Fruit fly (Drosophila melanogaster) whole organism, wandering third instar larva: ENCODE results near the gene Klp98A.
A peak's percentile ranks its signal among the peaks of the same experiment; 100 is the strongest.

ENCODE experiments used
- Abd-B ChIP-seq: fragments of >200 bp; optimal IDR thresholded peaks from 2 replicates; lab custom pipeline; 2017; ENCODE audit warnings: missing biosample characterization, missing genetic modification characterization
- CG32264 ChIP-seq: fragments of 200-800 bp; sonication (Bioruptor generic); optimal IDR thresholded peaks from 2 replicates; lab custom pipeline; 2016; ENCODE audit warnings: missing biosample characterization, missing genetic modification characterization
- CG9705 ChIP-seq: fragments of 200-800 bp; sonication (Bioruptor generic); optimal IDR thresholded peaks from 2 replicates; lab custom pipeline; 2018; ENCODE audit warnings: missing biosample characterization, mild to moderate bottlenecking, missing genetic modification characterization
- CrebA ChIP-seq: fragments of 200-800 bp; sonication (Bioruptor generic); optimal IDR thresholded peaks from 2 replicates; lab custom pipeline; 2016; ENCODE audit warnings: missing biosample characterization, mild to moderate bottlenecking, missing genetic modification characterization, borderline replicate concordance
- Dfd ChIP-seq: fragments of >200 bp; optimal IDR thresholded peaks from 2 replicates; lab custom pipeline; 2017; ENCODE audit warnings: missing biosample characterization, missing genetic modification characterization
- Dif ChIP-seq: fragments of 200-275, 200-300 bp; sonication (Bioruptor generic); optimal IDR thresholded peaks from 2 replicates; lab custom pipeline; 2018; ENCODE audit warnings: missing biosample characterization, missing genetic modification characterization; ENCODE audit not compliant: partially characterized antibody
- GATAd ChIP-seq: sonication (Bioruptor generic); optimal IDR thresholded peaks from 2 replicates; lab custom pipeline; 2016; ENCODE audit warnings: missing biosample characterization, missing genetic modification characterization
- HLH106 ChIP-seq: fragments of 200-800 bp; optimal IDR thresholded peaks from 3 replicates; lab custom pipeline; 2019; ENCODE audit warnings: missing biosample characterization, mild to moderate bottlenecking, missing genetic modification characterization, moderate library complexity
- Hnf4 ChIP-seq: fragments of 200-800 bp; sonication (Bioruptor generic); optimal IDR thresholded peaks from 2 replicates; lab custom pipeline; 2016; ENCODE audit warnings: missing biosample characterization, mild to moderate bottlenecking, missing genetic modification characterization
- Hr78 ChIP-seq: fragments of >200 bp; optimal IDR thresholded peaks from 2 replicates; lab custom pipeline; 2017; ENCODE audit warnings: missing biosample characterization, missing genetic modification characterization
- Hr83 ChIP-seq: fragments of 200-300 bp; sonication (Bioruptor generic); optimal IDR thresholded peaks from 2 replicates; lab custom pipeline; 2016; ENCODE audit warnings: missing biosample characterization, mild to moderate bottlenecking, missing genetic modification characterization, moderate library complexity; ENCODE audit not compliant: poor library complexity, severe bottlenecking
- Jra ChIP-seq: sonication (Bioruptor generic); optimal IDR thresholded peaks from 2 replicates; lab custom pipeline; 2016; ENCODE audit warnings: missing biosample characterization, missing genetic modification characterization
- Mio ChIP-seq: sonication (Bioruptor generic); optimal IDR thresholded peaks from 2 replicates; lab custom pipeline; 2016; ENCODE audit warnings: missing biosample characterization, missing genetic modification characterization
- Myc ChIP-seq: fragments of >200 bp; optimal IDR thresholded peaks from 2 replicates; lab custom pipeline; 2017
- N ChIP-seq: fragments of >200 bp; optimal IDR thresholded peaks from 2 replicates; lab custom pipeline; 2018; ENCODE audit warnings: missing biosample characterization, missing external identifiers, missing genetic modification characterization
- OdsH ChIP-seq: fragments of 200-800 bp; sonication (Bioruptor generic); optimal IDR thresholded peaks from 2 replicates; lab custom pipeline; 2016; ENCODE audit warnings: missing biosample characterization, mild to moderate bottlenecking, missing genetic modification characterization
- Rel ChIP-seq, 2 experiments: fragments of 200-800 bp; sonication (Bioruptor generic) in 1 of 2; optimal IDR thresholded peaks; 2 replicates in 1 of 2; 3 replicates in 1 of 2; lab custom pipeline; 2016 to 2019; ENCODE audit warnings: mild to moderate bottlenecking in 2 of 2, missing biosample characterization in 2 of 2, missing genetic modification characterization in 2 of 2, moderate library complexity in 1 of 2
- Sp1 ChIP-seq: fragments of 200-800 bp; sonication (Bioruptor generic); optimal IDR thresholded peaks from 3 replicates; lab custom pipeline; 2019; ENCODE audit warnings: missing biosample characterization, mild to moderate bottlenecking, missing genetic modification characterization, moderate library complexity
- Vsx2 ChIP-seq: fragments of 200-300, 225-300 bp; sonication (Bioruptor generic); optimal IDR thresholded peaks from 2 replicates; lab custom pipeline; 2018; ENCODE audit warnings: missing biosample characterization, missing genetic modification characterization; ENCODE audit not compliant: partially characterized antibody
- br ChIP-seq: fragments of 200-800 bp; sonication (Bioruptor generic); optimal IDR thresholded peaks from 2 replicates; lab custom pipeline; 2016; ENCODE audit warnings: missing biosample characterization, missing genetic modification characterization
- brk ChIP-seq: fragments of 200-800 bp; sonication (Bioruptor generic); optimal IDR thresholded peaks from 2 replicates; lab custom pipeline; 2016; ENCODE audit warnings: missing biosample characterization, mild to moderate bottlenecking, missing genetic modification characterization
- dl ChIP-seq, 2 experiments: fragments of 175-275, 200-275 bp in 1 of 2; fragments of 200-275 bp in 1 of 2; sonication (Bioruptor generic); optimal IDR thresholded peaks; lab custom pipeline; 2018; ENCODE audit warnings: mild to moderate bottlenecking in 2 of 2, missing biosample characterization in 2 of 2, missing genetic modification characterization in 2 of 2, moderate library complexity in 2 of 2; ENCODE audit not compliant: partially characterized antibody in 2 of 2, insufficient read depth in 1 of 2
- dmrt93B ChIP-seq: fragments of 200-800 bp; sonication (Bioruptor generic); optimal IDR thresholded peaks from 2 replicates; lab custom pipeline; 2018; ENCODE audit warnings: missing biosample characterization, mild to moderate bottlenecking, missing genetic modification characterization
- dsf ChIP-seq: sonication (Bioruptor generic); optimal IDR thresholded peaks from 2 replicates; lab custom pipeline; 2016; ENCODE audit warnings: missing biosample characterization, missing genetic modification characterization, borderline replicate concordance
- ey ChIP-seq: fragments of 200-800 bp; sonication (Bioruptor generic); optimal IDR thresholded peaks from 2 replicates; lab custom pipeline; 2016; ENCODE audit warnings: missing biosample characterization, missing genetic modification characterization
- foxo ChIP-seq, 2 experiments: fragments of 200-800 bp; sonication (Bioruptor generic); optimal IDR thresholded peaks; 2 replicates in 1 of 2; 3 replicates in 1 of 2; lab custom pipeline; 2016 to 2017; ENCODE audit warnings: missing biosample characterization in 2 of 2, missing genetic modification characterization in 2 of 2
- fru ChIP-seq: fragments of 200-800 bp; sonication (Bioruptor generic); optimal IDR thresholded peaks from 3 replicates; lab custom pipeline; 2016; ENCODE audit warnings: missing biosample characterization, mild to moderate bottlenecking, missing genetic modification characterization
- h ChIP-seq: fragments of 200-800 bp; sonication (Bioruptor generic); optimal IDR thresholded peaks from 3 replicates; lab custom pipeline; 2016; ENCODE audit warnings: missing biosample characterization, mild to moderate bottlenecking, missing genetic modification characterization
- jim ChIP-seq: fragments of 175-275, 200-325 bp; sonication (Bioruptor generic); optimal IDR thresholded peaks from 2 replicates; lab custom pipeline; 2016; ENCODE audit warnings: missing biosample characterization, mild to moderate bottlenecking, missing genetic modification characterization
- lola ChIP-seq: fragments of >200 bp; optimal IDR thresholded peaks from 2 replicates; lab custom pipeline; 2017; ENCODE audit warnings: missing biosample characterization, missing genetic modification characterization
- pan ChIP-seq: fragments of >200 bp; optimal IDR thresholded peaks from 2 replicates; lab custom pipeline; 2017
- psq ChIP-seq: fragments of 200-800 bp; sonication (Bioruptor generic); optimal IDR thresholded peaks from 3 replicates; lab custom pipeline; 2017; ENCODE audit warnings: missing biosample characterization, mild to moderate bottlenecking, missing genetic modification characterization, moderate library complexity
- rgr ChIP-seq: fragments of 200-800 bp; sonication (Bioruptor generic); optimal IDR thresholded peaks from 3 replicates; lab custom pipeline; 2016; ENCODE audit warnings: missing biosample characterization, mild to moderate bottlenecking, missing genetic modification characterization
- sage ChIP-seq: fragments of 200-800 bp; sonication (Bioruptor generic); optimal IDR thresholded peaks from 2 replicates; lab custom pipeline; 2016; ENCODE audit warnings: missing biosample characterization, mild to moderate bottlenecking, missing genetic modification characterization
- sv ChIP-seq: fragments of 200-800 bp; sonication (Bioruptor generic); optimal IDR thresholded peaks from 3 replicates; lab custom pipeline; 2016; ENCODE audit warnings: missing biosample characterization, missing genetic modification characterization
- tai ChIP-seq: sonication (Bioruptor generic); optimal IDR thresholded peaks from 2 replicates; lab custom pipeline; 2016; ENCODE audit warnings: missing biosample characterization, missing genetic modification characterization
- usp ChIP-seq: fragments of >200 bp; optimal IDR thresholded peaks from 2 replicates; lab custom pipeline; 2017; ENCODE audit warnings: missing biosample characterization, missing genetic modification characterization
- woc ChIP-seq: sonication (Bioruptor generic); optimal IDR thresholded peaks from 2 replicates; lab custom pipeline; 2016; ENCODE audit warnings: missing biosample characterization, mild to moderate bottlenecking, missing genetic modification characterization

Klp98A gene

dm6 chr3R:27556466-27556865, 2.5 kb downstream of the Klp98A start:
- TF ChIP-seq Rel (GFP tag; optimal IDR thresholded peaks at IDR 0.05; lab: Kevin White, UChicago) = no peak
- peak; percentile 84 for TF ChIP-seq Rel (tag; optimal IDR thresholded peaks at IDR 0.05; lab: Kevin White, UChicago)
- TF ChIP-seq psq (GFP tag; lab: Kevin White, UChicago) = no peak
- no peak for TF ChIP-seq GATAd (GFP tag; lab: Kevin White, UChicago)

dm6 chr3R:27555853-27556252, 3.1 kb downstream of the Klp98A start:
- TF ChIP-seq CrebA (GFP tag; lab: Kevin White, UChicago) (no peak), Dfd (GFP tag; lab: Kevin White, UChicago) (no peak), OdsH (GFP tag; lab: Kevin White, UChicago) (no peak), ey (GFP tag; lab: Kevin White, UChicago) (no peak), foxo (GFP tag; optimal IDR thresholded peaks at IDR 0.05; lab: Kevin White, UChicago) (no peak)

- TF ChIP-seq rgr (GFP tag; lab: Kevin White, UChicago) (peak; percentile 18), sv (GFP tag; lab: Kevin White, UChicago) (peak; percentile 26), OdsH (GFP tag; lab: Kevin White, UChicago) (no peak)
- TF ChIP-seq, all 38 proteins: peak for 2
These were observed 4.0 kb downstream of the Klp98A start for dm6 chr3R:27554964-27555363.

- TF ChIP-seq CG9705 (no peak), psq (GFP tag; lab: Kevin White, UChicago) (peak; percentile 64), HLH106 (tag; lab: Kevin White, UChicago) (peak; percentile 52), Myc (lab: Kevin White, UChicago) (no peak), Hr78 (GFP tag; lab: Kevin White, UChicago) (no peak), h (GFP tag; lab: Kevin White, UChicago) (peak; percentile 88), dmrt93B (GFP tag; lab: Kevin White, UChicago) (peak; percentile 33), Hr83 (GFP tag; lab: Kevin White, UChicago) (no peak), fru (peak; percentile 76), Abd-B (no peak), CrebA (GFP tag; lab: Kevin White, UChicago) (no peak), Sp1 (GFP tag; lab: Kevin White, UChicago) (peak; percentile 41), Vsx2 (GFP tag; lab: Kevin White, UChicago) (no peak), sage (GFP tag; lab: Kevin White, UChicago) (peak; percentile 53), Rel (GFP tag; optimal IDR thresholded peaks at IDR 0.05; lab: Kevin White, UChicago) (no peak), Rel (tag; optimal IDR thresholded peaks at IDR 0.05; lab: Kevin White, UChicago) (no peak), sv (GFP tag; lab: Kevin White, UChicago) (no peak), OdsH (GFP tag; lab: Kevin White, UChicago) (peak; percentile 61), dsf (no peak), tai (GFP tag; lab: Kevin White, UChicago) (peak; percentile 27), Hnf4 (GFP tag; lab: Kevin White, UChicago) (peak; percentile 62), Mio (no peak), lola (GFP tag; lab: Kevin White, UChicago) (no peak), CG32264 (GFP tag; lab: Kevin White, UChicago) (peak; percentile 32), dl (GFP tag; optimal IDR thresholded peaks at IDR 0.05; lab: Kevin White, UChicago; ENCODE audit: insufficient read depth in 1 of 2, partially characterized antibody in 2 of 2) (no peak), jim (no peak), GATAd (GFP tag; lab: Kevin White, UChicago) (no peak), brk (GFP tag; lab: Kevin White, UChicago) (no peak), rgr (GFP tag; lab: Kevin White, UChicago) (peak; percentile 70), Jra (no peak), pan (lab: Kevin White, UChicago) (no peak), N (GFP tag; lab: Kevin White, UChicago) (no peak), Dif (GFP tag; lab: Kevin White, UChicago) (no peak), foxo (GFP tag; optimal IDR thresholded peaks at IDR 0.05; lab: Kevin White, UChicago) (peak in 1 of 2 experiments; percentile 84), ey (GFP tag; lab: Kevin White, UChicago) (peak; percentile 62), Dfd (GFP tag; lab: Kevin White, UChicago) (no peak), usp (GFP tag; lab: Kevin White, UChicago) (no peak), woc (GFP tag; lab: Kevin White, UChicago) (peak; percentile 25), br (GFP tag; lab: Kevin White, UChicago) (peak; percentile 74)
These were observed 5.0 kb downstream of the Klp98A start for dm6 chr3R:27553921-27554320.
